Worm (Caenorhabditis elegans) whole organism, L4/young adult: ENCODE data around the gene C01B10.11.

Experiments
- dao-5 ChIP-seq: sonication (generic microtip); optimal IDR thresholded peaks from 2 replicates; lab custom pipeline; 2016; ENCODE audit warnings: missing genotype, missing genetic modification characterization, moderate library complexity, missing compliant biosample characterization
- him-1 ChIP-seq: sonication (generic microtip); optimal IDR thresholded peaks from 2 replicates; lab custom pipeline; 2016; ENCODE audit warnings: missing genotype, missing genetic modification reagents, missing genetic modification characterization, missing compliant biosample characterization

DNA sequence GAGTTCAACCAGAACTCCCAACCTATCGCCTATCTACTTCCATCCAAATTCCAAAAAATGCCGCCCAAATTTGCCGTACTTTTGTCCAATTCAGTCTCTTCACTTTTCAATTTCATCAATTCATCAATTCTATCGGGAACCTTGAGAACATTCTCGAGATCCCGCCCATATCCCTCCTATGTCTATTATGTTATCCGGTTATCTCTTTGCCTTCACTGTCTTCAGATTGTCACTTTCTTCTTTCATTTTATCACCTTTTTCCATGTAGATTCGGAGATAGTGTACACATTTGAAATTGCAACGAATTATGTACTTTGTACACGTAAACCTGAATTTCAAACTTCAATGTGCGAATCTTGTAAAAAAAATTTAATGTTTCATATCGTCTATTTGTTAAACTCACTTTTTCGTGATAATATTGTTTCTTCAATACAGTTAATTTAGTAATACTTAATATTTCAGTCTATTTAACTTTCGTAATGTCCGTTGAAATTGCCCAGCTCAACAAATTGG, at the start of gene C01B10.11:
- TF ChIP-seq dao-5 = no peak
- no peak for TF ChIP-seq him-1 (tag; lab: Kevin White, UChicago)
